Worm (Caenorhabditis elegans): ENCODE measurements around the gene C08F8.6.

C08F8.6 gene

ce11 chrIV:11179123-11179740 lies 14.5 kb upstream of the C08F8.6 start, which contains the start of gene cpt-2 (continued):
- TF ChIP-seq repo-1 (tag; optimal IDR thresholded peaks at IDR 0.05) (peak; percentile 20), athp-1 (tag; optimal IDR thresholded peaks at IDR 0.05) (peak; percentile 46), ceh-91 (GFP tag; IDR thresholded peaks at IDR 0.05) (peak; percentile 80), atf-7 (tag; optimal IDR thresholded peaks at IDR 0.05) (peak; percentile 73), snpc-4 (GFP tag; optimal IDR thresholded peaks at IDR 0.05) (peak; percentile 13), snpc-4 (tag; optimal IDR thresholded peaks at IDR 0.05) (peak; percentile 27 to 71 (median 62)), somi-1 (GFP tag; optimal IDR thresholded peaks at IDR 0.05) (peak; percentile 34), mcd-1 (GFP tag; IDR thresholded peaks at IDR 0.05) (peak; percentile 92), lsy-27 (tag; optimal IDR thresholded peaks at IDR 0.05; ENCODE audit: borderline replicate concordance, insufficient read depth) (peak; percentile 9), dox-1 (GFP tag; IDR thresholded peaks at IDR 0.05) (peak; percentile 97), ztf-28 (GFP tag; IDR thresholded peaks at IDR 0.05) (peak; percentile 90), K11D2.4 (GFP tag; IDR thresholded peaks at IDR 0.05) (peak; percentile 95), tbp1 (GFP tag; optimal IDR thresholded peaks at IDR 0.05) (peak; percentile 67), madf-3 (GFP tag; IDR thresholded peaks at IDR 0.05) (peak; percentile 90), madf-8 (GFP tag; conservative IDR thresholded peaks at IDR 0.05) (peak; percentile 63), hmg-20 (GFP tag; IDR thresholded peaks at IDR 0.05) (peak; percentile 84; the same call in 1 of the 2 replicates), ZK185.1 (tag; optimal IDR thresholded peaks at IDR 0.05; ENCODE audit: poor library complexity, severe bottlenecking) (peak; percentile 92), egl-44 (GFP tag; IDR thresholded peaks at IDR 0.05) (peak; percentile 92), madf-10 (tag; optimal IDR thresholded peaks at IDR 0.05) (peak; percentile 59), hsf-1 (GFP tag; IDR thresholded peaks at IDR 0.05) (peak; percentile 87), egrh-3 (GFP tag; IDR thresholded peaks at IDR 0.05) (peak; percentile 81), rcor-1 (GFP tag; IDR thresholded peaks at IDR 0.05) (peak; percentile 95), F22D6.2 (tag; optimal IDR thresholded peaks at IDR 0.05) (peak; percentile 35)

DNA sequence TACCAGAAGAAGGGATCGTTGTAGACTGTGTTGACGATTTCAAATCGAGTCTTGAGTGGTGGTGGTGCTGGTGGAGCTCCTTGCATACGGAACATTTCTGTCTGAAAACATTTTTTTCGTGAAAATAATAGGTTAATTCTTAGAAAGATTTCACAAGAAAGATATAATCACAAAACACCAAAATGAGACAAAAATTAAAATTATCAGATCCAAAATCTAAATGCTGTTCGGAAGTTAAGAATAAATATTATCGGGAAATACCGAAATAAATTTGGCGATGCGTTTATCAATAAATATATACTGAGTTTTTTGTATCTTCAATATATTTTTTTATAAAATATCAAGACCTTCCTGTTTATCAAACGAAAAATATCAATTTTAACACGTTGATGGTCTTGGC lies 13.8 kb upstream of the C08F8.6 start, which contains the start of gene C08F8.9:
Gene C08F8.9 (minus strand): TSS at position 101 of the 400 bp plus-strand sequence.
- TF ChIP-seq rec-8 (tag; optimal IDR thresholded peaks at IDR 0.05), result no peak
- TF ChIP-seq attf-3 (GFP tag; conservative IDR thresholded peaks at IDR 0.05), result no peak
- TF ChIP-seq dox-1 (GFP tag; IDR thresholded peaks at IDR 0.05), result no peak
- no peak for TF ChIP-seq gei-17 (GFP tag; optimal IDR thresholded peaks at IDR 0.05)
- no peak for TF ChIP-seq ztf-25 (GFP tag; IDR thresholded peaks at IDR 0.05)
- TF ChIP-seq pbrm-1 (GFP tag; IDR thresholded peaks at IDR 0.05), result no peak
- no peak for TF ChIP-seq ztf-6 (GFP tag; IDR thresholded peaks at IDR 0.05)
- TF ChIP-seq ztf-3 (GFP tag; optimal IDR thresholded peaks at IDR 0.05), result no peak
- TF ChIP-seq attf-6 (GFP tag; IDR thresholded peaks at IDR 0.05), result no peak
- TF ChIP-seq sdz-38 (tag; optimal IDR thresholded peaks at IDR 0.05), result no peak
- no peak for TF ChIP-seq tlf-1 (GFP tag; optimal IDR thresholded peaks at IDR 0.05)
- no peak for TF ChIP-seq nhr-90 (tag; optimal IDR thresholded peaks at IDR 0.05)
- TF ChIP-seq Y53G8AR.9 (GFP tag; conservative IDR thresholded peaks at IDR 0.05), result no peak
- TF ChIP-seq F55B11.4 (tag; optimal IDR thresholded peaks at IDR 0.05; ENCODE audit: borderline replicate concordance, insufficient read depth), result no peak

ce11 chrIV:11176967-11177366 lies 12.2 kb upstream of the C08F8.6 start, which contains the start of gene rap-3:
rap-3 (plus strand) TSS chrIV:11177267.
- TF ChIP-seq ztf-6 (GFP tag; IDR thresholded peaks at IDR 0.05) (no peak), Y53G8AR.9 (GFP tag; conservative IDR thresholded peaks at IDR 0.05) (no peak), tbx-9 (tag; optimal IDR thresholded peaks at IDR 0.05; ENCODE audit: borderline replicate concordance) (no peak), hlh-26 (GFP tag; conservative IDR thresholded peaks at IDR 0.05) (no peak), snpc-3.4 (tag; optimal IDR thresholded peaks at IDR 0.05) (no peak), nhr-179 (tag; optimal IDR thresholded peaks at IDR 0.05) (no peak), dpff-1 (tag; optimal IDR thresholded peaks at IDR 0.05) (no peak), efl-1 (GFP tag; optimal IDR thresholded peaks at IDR 0.05) (no peak), snpc-1.1 (tag; optimal IDR thresholded peaks at IDR 0.05; ENCODE audit: insufficient read depth) (no peak), ceh-58 (GFP tag; IDR thresholded peaks at IDR 0.05) (no peak), let-607 (tag; optimal IDR thresholded peaks at IDR 0.05) (no peak), pbrm-1 (GFP tag; IDR thresholded peaks at IDR 0.05) (no peak), B0261.1 (tag; optimal IDR thresholded peaks at IDR 0.05) (no peak)

All from whole organism, young adult.